Fruit fly (Drosophila melanogaster) whole organism, embryonic: ENCODE data around the gene Dhc36C.

Experiments used
- Adf1 ChIP-seq: fragments of 200-800 bp; sonication (Bioruptor generic); IDR thresholded peaks from 2 replicates; pipeline ENCODE4 v1.3.6; 2022; ENCODE audit warnings: missing biosample characterization, missing genetic modification characterization
- CG1024 ChIP-seq: fragments of 200-800 bp; sonication (Bioruptor generic); IDR thresholded peaks from 2 replicates; pipeline ENCODE4 v1.3.6; 2022; ENCODE audit warnings: missing biosample characterization, missing genetic modification characterization
- CG10274 ChIP-seq: fragments of 200-800 bp; sonication (Bioruptor generic); optimal IDR thresholded peaks from 3 replicates; lab custom pipeline; 2017; ENCODE audit warnings: missing biosample characterization, mild to moderate bottlenecking, missing genetic modification characterization
- CG10543 ChIP-seq: fragments of 200-800 bp; sonication (Bioruptor generic); optimal IDR thresholded peaks from 3 replicates; lab custom pipeline; 2017; ENCODE audit warnings: missing biosample characterization, mild to moderate bottlenecking, missing genetic modification characterization, moderate library complexity
- CG11504 ChIP-seq: fragments of 200-800 bp; sonication (Bioruptor generic); optimal IDR thresholded peaks from 3 replicates; lab custom pipeline; 2019; ENCODE audit warnings: missing biosample characterization, mild to moderate bottlenecking, missing genetic modification characterization, moderate library complexity
- CG1529 ChIP-seq: fragments of 200-800 bp; sonication (Bioruptor generic); optimal IDR thresholded peaks from 3 replicates; lab custom pipeline; 2018; ENCODE audit warnings: missing biosample characterization, missing genetic modification characterization
- CG16813 ChIP-seq: fragments of 200-800 bp; sonication (Bioruptor generic); IDR thresholded peaks from 3 replicates; pipeline ENCODE4 v1.3.6; 2022; ENCODE audit warnings: missing biosample characterization, missing genetic modification characterization; ENCODE audit not compliant: partially characterized antibody
- CG18599 ChIP-seq: fragments of 200-800 bp; sonication (Bioruptor generic); optimal IDR thresholded peaks from 3 replicates; lab custom pipeline; 2017; ENCODE audit warnings: missing biosample characterization, missing genetic modification characterization, mild to moderate bottlenecking, moderate library complexity, missing genetic modification reagents
- CG31224 ChIP-seq: fragments of 200-800 bp; sonication (Bioruptor generic); IDR thresholded peaks from 2 replicates; pipeline ENCODE4 v1.3.6; 2022; ENCODE audit warnings: missing biosample characterization, missing genetic modification characterization
- CG42726 ChIP-seq: fragments of 200-800 bp; sonication (Bioruptor generic); IDR thresholded peaks from 2 replicates; pipeline ENCODE4 v1.3.6; 2022; ENCODE audit warnings: missing biosample characterization, missing genetic modification characterization; ENCODE audit not compliant: partially characterized antibody
- CG4707 ChIP-seq: fragments of 200-800 bp; sonication (Bioruptor generic); optimal IDR thresholded peaks from 2 replicates; lab custom pipeline; 2018; ENCODE audit warnings: missing biosample characterization, mild to moderate bottlenecking, missing genetic modification characterization, moderate library complexity
- CG6272 ChIP-seq: fragments of 200-800 bp; sonication (Bioruptor generic); IDR thresholded peaks from 2 replicates; pipeline ENCODE4 v1.3.6; 2022; ENCODE audit warnings: missing biosample characterization, missing genetic modification characterization
- CG7357 ChIP-seq: fragments of 200-800 bp; sonication (Bioruptor generic); IDR thresholded peaks from 3 replicates; pipeline ENCODE4 v1.3.6; 2022; ENCODE audit warnings: missing biosample characterization, missing genetic modification characterization
- CG7372 ChIP-seq: fragments of 200-800 bp; sonication (Bioruptor generic); IDR thresholded peaks from 2 replicates; pipeline ENCODE4 v1.3.6; 2022; ENCODE audit warnings: missing biosample characterization, missing genetic modification characterization
- Dbx ChIP-seq: fragments of 200-800 bp; sonication (Bioruptor generic); IDR thresholded peaks from 3 replicates; pipeline ENCODE4 v1.3.6; 2022; ENCODE audit warnings: missing biosample characterization, missing genetic modification characterization
- Deaf1 ChIP-seq: fragments of 200-800 bp; optimal IDR thresholded peaks from 3 replicates; lab custom pipeline; 2019; ENCODE audit warnings: missing biosample characterization, mild to moderate bottlenecking, missing genetic modification characterization, moderate library complexity
- Ets65A ChIP-seq: fragments of 200-800 bp; sonication (Bioruptor generic); peaks from one replicate; lab custom pipeline; 2016; ENCODE audit warnings: missing biosample characterization, missing genetic modification characterization
- MTF-1 ChIP-seq: fragments of 200-800 bp; sonication (Bioruptor generic); optimal IDR thresholded peaks from 2 replicates; lab custom pipeline; 2018; ENCODE audit warnings: missing biosample characterization, mild to moderate bottlenecking, missing genetic modification characterization, borderline replicate concordance
- Med ChIP-seq: fragments of 200-800 bp; sonication (Bioruptor generic); peaks from one replicate; lab custom pipeline; 2016; ENCODE audit warnings: missing biosample characterization, missing genetic modification characterization, mild to moderate bottlenecking, inconsistent platforms, moderate library complexity
- Pdp1 ChIP-seq, 2 experiments: fragments of 200-800 bp; sonication (Bioruptor generic); optimal IDR thresholded peaks; 3 replicates each; lab custom pipeline; 2016; ENCODE audit warnings: missing biosample characterization in 2 of 2, missing genetic modification characterization in 2 of 2, mild to moderate bottlenecking in 1 of 2, moderate library complexity in 1 of 2
- abd-A ChIP-seq: fragments of 200-800 bp; sonication (Bioruptor generic); optimal IDR thresholded peaks from 3 replicates; lab custom pipeline; 2019; ENCODE audit warnings: missing biosample characterization, mild to moderate bottlenecking, missing genetic modification characterization, moderate library complexity
- amos ChIP-seq: fragments of 200-800 bp; sonication (Bioruptor generic); IDR thresholded peaks from 2 replicates; pipeline ENCODE4 v1.3.6; 2022; ENCODE audit warnings: missing biosample characterization, missing genetic modification characterization; ENCODE audit not compliant: partially characterized antibody
- cg ChIP-seq: fragments of 200-800 bp; sonication (Bioruptor generic); optimal IDR thresholded peaks from 3 replicates; lab custom pipeline; 2019; ENCODE audit warnings: missing biosample characterization, mild to moderate bottlenecking, missing genetic modification characterization, moderate library complexity
- chinmo ChIP-seq: fragments of 200-800 bp; sonication (Bioruptor generic); IDR thresholded peaks from 4 replicates; pipeline ENCODE4 v1.3.6; 2022; ENCODE audit warnings: missing biosample characterization, missing genetic modification characterization; ENCODE audit not compliant: partially characterized antibody
- chm ChIP-seq: fragments of 200-800 bp; sonication (Bioruptor generic); IDR thresholded peaks from 2 replicates; pipeline ENCODE4 v1.3.6; 2022; ENCODE audit warnings: missing biosample characterization, missing genetic modification characterization
- ci ChIP-seq: fragments of 200-800 bp; sonication (Bioruptor generic); IDR thresholded peaks from 3 replicates; pipeline ENCODE4 v1.3.6; 2022; ENCODE audit warnings: missing biosample characterization, missing genetic modification characterization
- dan ChIP-seq: fragments of 200-800 bp; sonication (Bioruptor generic); IDR thresholded peaks from 2 replicates; pipeline ENCODE4 v1.3.6; 2022; ENCODE audit warnings: missing biosample characterization, missing genetic modification characterization
- dm ChIP-seq: fragments of 200-800 bp; sonication (Bioruptor generic); optimal IDR thresholded peaks from 3 replicates; lab custom pipeline; 2016; ENCODE audit warnings: missing biosample characterization, missing genetic modification characterization
- dysf ChIP-seq: fragments of 200-800 bp; sonication (Bioruptor generic); IDR thresholded peaks from 3 replicates; pipeline ENCODE4 v1.3.6; 2022; ENCODE audit warnings: missing biosample characterization, missing genetic modification characterization
- esg ChIP-seq: fragments of 200-800 bp; sonication (Bioruptor generic); conservative IDR thresholded peaks from 2 replicates; pipeline ENCODE4 v1.3.6; 2022; ENCODE audit warnings: missing biosample characterization, missing genetic modification characterization
- eve ChIP-seq, 2 experiments: fragments of >200 bp; optimal IDR thresholded peaks; 2 replicates each; lab custom pipeline; 2017; ENCODE audit warnings: missing biosample characterization in 2 of 2, missing genetic modification characterization in 2 of 2
- ewg ChIP-seq: fragments of 200-800 bp; sonication (Bioruptor generic); optimal IDR thresholded peaks from 3 replicates; lab custom pipeline; 2017; ENCODE audit warnings: mild to moderate bottlenecking, missing biosample characterization, missing genetic modification reagents, missing genetic modification characterization
- lab ChIP-seq: fragments of 200-800 bp; sonication (Bioruptor generic); optimal IDR thresholded peaks from 3 replicates; lab custom pipeline; 2017; ENCODE audit warnings: missing biosample characterization, missing genetic modification characterization, mild to moderate bottlenecking, moderate library complexity, missing genetic modification reagents
- mirr ChIP-seq: fragments of 200-800 bp; sonication (Bioruptor generic); optimal IDR thresholded peaks from 3 replicates; lab custom pipeline; 2018; ENCODE audit warnings: missing biosample characterization, mild to moderate bottlenecking, missing genetic modification characterization
- nerfin-1 ChIP-seq: fragments of 200-800 bp; sonication (Bioruptor generic); optimal IDR thresholded peaks from 3 replicates; lab custom pipeline; 2019; ENCODE audit warnings: missing biosample characterization, mild to moderate bottlenecking, missing genetic modification characterization, moderate library complexity
- pb ChIP-seq: fragments of 200-800 bp; sonication (Bioruptor generic); optimal IDR thresholded peaks from 3 replicates; lab custom pipeline; 2016; ENCODE audit warnings: missing biosample characterization, missing genetic modification characterization
- phol ChIP-seq: fragments of 200-800 bp; sonication (Bioruptor generic); optimal IDR thresholded peaks from 3 replicates; lab custom pipeline; 2018; ENCODE audit warnings: missing biosample characterization, mild to moderate bottlenecking, missing genetic modification characterization, moderate library complexity
- scrt ChIP-seq: fragments of 200-800 bp; sonication (Bioruptor generic); optimal IDR thresholded peaks from 2 replicates; lab custom pipeline; 2018; ENCODE audit warnings: missing biosample characterization, mild to moderate bottlenecking, missing genetic modification characterization, moderate library complexity
- slbo ChIP-seq: fragments of 200-800 bp; sonication (Bioruptor generic); IDR thresholded peaks from 2 replicates; pipeline ENCODE4 v1.3.6; 2022; ENCODE audit warnings: missing biosample characterization, missing genetic modification characterization
- so ChIP-seq: fragments of 200-800 bp; sonication (Bioruptor generic); IDR thresholded peaks from 3 replicates; pipeline ENCODE4 v1.3.6; 2022; ENCODE audit warnings: missing biosample characterization, missing genetic modification characterization
- stwl ChIP-seq: fragments of 200-800 bp; sonication (Bioruptor generic); optimal IDR thresholded peaks from 3 replicates; lab custom pipeline; 2018; ENCODE audit warnings: missing biosample characterization, mild to moderate bottlenecking, missing genetic modification characterization, moderate library complexity

The Dhc36C gene

DNA sequence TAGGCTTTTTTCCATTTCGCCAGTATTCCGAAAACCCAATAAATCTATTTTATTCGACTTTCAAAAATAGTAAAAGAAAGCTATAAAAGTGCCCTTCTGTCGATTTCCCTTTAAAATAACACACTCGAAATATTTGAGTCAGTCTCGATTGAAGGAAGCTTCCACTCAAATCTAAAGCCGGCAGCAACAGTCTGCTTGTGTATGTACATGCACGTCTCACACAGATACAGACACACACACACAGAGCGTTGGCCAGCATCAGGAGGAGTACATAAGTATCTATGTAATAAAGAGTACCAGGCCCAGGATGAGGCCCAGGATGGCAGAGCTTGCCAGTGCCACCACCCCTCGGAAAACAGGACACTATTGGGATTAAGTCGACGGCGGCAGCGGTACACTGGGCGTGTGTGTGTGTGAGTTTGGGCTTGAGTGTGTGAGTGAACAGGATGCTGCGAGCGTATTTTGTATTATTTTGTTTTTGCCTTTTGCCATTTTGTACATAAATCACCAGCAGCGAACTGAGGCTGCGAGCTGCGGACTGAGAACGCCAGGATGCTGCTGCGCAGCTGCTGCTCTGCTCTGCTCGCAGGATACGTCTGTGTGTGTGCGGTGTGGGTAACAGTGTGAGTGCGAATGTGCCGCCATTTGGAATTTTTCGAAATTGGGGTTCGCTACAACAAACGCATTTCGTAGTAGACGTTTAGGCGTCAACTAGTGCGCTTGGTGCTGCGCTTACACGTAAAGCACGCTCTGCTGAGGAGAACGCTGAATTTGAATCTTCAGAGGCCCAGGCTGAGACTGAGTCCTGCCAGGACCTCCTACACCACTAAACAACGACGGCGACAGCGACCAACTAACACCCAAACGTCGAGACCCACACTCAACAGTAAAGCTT lies 59.2 kb downstream of the Dhc36C start (continued):
- TF ChIP-seq slbo (GFP tag; lab: Robert Waterston, UW) (no peak), CG1024 (GFP tag; lab: Robert Waterston, UW) (no peak), CG11504 (tag; lab: Kevin White, UChicago) (peak; percentile 56), CG1529 (GFP tag; lab: Kevin White, UChicago) (no peak), CG18599 (peak; percentile 18), CG7357 (GFP tag; lab: Robert Waterston, UW) (no peak), CG10543 (GFP tag; lab: Kevin White, UChicago) (peak; percentile 50), eve (GFP tag; optimal IDR thresholded peaks at IDR 0.05; lab: Kevin White, UChicago) (no peak), scrt (GFP tag; lab: Kevin White, UChicago) (peak; percentile 95), dysf (GFP tag; lab: Robert Waterston, UW) (no peak), mirr (GFP tag; lab: Kevin White, UChicago) (peak; percentile 34), chm (GFP tag; lab: Robert Waterston, UW) (peak; percentile 82; the same call in 1 of the 2 replicates), CG7372 (GFP tag; lab: Robert Waterston, UW) (no peak), CG16813 (GFP tag; lab: Robert Waterston, UW) (no peak), dm (GFP tag; lab: Kevin White, UChicago) (no peak), Pdp1 (GFP tag; optimal IDR thresholded peaks at IDR 0.05; lab: Kevin White, UChicago) (no peak), lab (GFP tag; lab: Kevin White, UChicago) (peak; percentile 18), ewg (GFP tag; lab: Kevin White, UChicago) (peak; percentile 7), phol (peak; percentile 62), nerfin-1 (tag; lab: Kevin White, UChicago) (peak; percentile 71), chinmo (GFP tag; lab: Robert Waterston, UW) (0 out of 4 replicates have a peak, but pooled peaks have one; percentile 52), Ets65A (GFP tag; lab: Kevin White, UChicago) (peak; percentile 36)

DNA sequence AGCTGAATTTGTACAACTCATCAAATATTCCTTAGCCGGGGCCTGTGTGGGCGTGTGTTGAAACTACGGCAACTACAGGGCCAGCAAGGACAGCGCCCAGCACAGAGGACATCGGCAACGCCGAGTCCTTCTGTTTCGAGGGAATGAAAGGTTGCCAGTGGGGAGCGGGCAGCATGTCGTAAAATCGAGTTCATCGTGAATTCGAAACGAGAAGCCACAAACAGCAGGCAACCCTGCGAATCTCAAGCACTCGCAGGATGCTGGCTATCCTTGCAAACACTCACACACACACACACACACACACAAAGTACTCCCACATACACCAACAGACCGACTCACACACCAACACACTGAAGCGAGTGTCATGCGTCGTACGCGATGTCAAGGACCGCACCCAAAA lies 60.7 kb downstream of the Dhc36C start:
- TF ChIP-seq CG42726 (GFP tag; lab: Robert Waterston, UW) (no peak), amos (GFP tag; lab: Robert Waterston, UW) (no peak), CG31224 (GFP tag; lab: Robert Waterston, UW) (no peak), Adf1 (peak; percentile 30; the same call in 1 of the 2 replicates), pb (no peak), CG6272 (no peak), stwl (tag; lab: Kevin White, UChicago) (no peak), MTF-1 (GFP tag; lab: Kevin White, UChicago) (no peak), chinmo (GFP tag; lab: Robert Waterston, UW) (0 out of 4 replicates have a peak, but pooled peaks have one; percentile 61), Deaf1 (tag; lab: Kevin White, UChicago) (peak; percentile 45), Med (GFP tag; lab: Kevin White, UChicago) (peak; percentile 68), CG10274 (GFP tag; lab: Kevin White, UChicago) (no peak), Dbx (GFP tag; lab: Robert Waterston, UW) (0 out of 3 replicates have a peak, but pooled peaks have one; percentile 20), CG4707 (GFP tag; lab: Kevin White, UChicago) (no peak), so (no peak), dan (GFP tag; lab: Robert Waterston, UW) (no peak), abd-A (tag; lab: Kevin White, UChicago) (peak; percentile 72), esg (GFP tag; lab: Robert Waterston, UW) (no peak), chm (GFP tag; lab: Robert Waterston, UW) (0 out of 2 replicates have a peak, but pooled peaks have one; percentile 28), ci (GFP tag; lab: Robert Waterston, UW) (no peak), cg (peak; percentile 21)
- TF ChIP-seq, all 482 proteins: peak for 8
